Fruit fly (Drosophila melanogaster): ENCODE data around the gene Ubc87F.

dm6 chr3R:13765456-13765855 is 47.5 kb upstream of the Ubc87F start, which contains the start of gene CG9312:
- TF ChIP-seq CG6654 (GFP tag; optimal IDR thresholded peaks at IDR 0.05) (no peak), Drgx (GFP tag; IDR thresholded peaks at IDR 0.05) (no peak), sd (tag; optimal IDR thresholded peaks at IDR 0.05) (no peak), chinmo (GFP tag; IDR thresholded peaks at IDR 0.05; ENCODE audit: partially characterized antibody) (no peak), jigr1 (GFP tag; IDR thresholded peaks at IDR 0.05) (no peak), D19A (tag; optimal IDR thresholded peaks at IDR 0.05) (no peak), CG4617 (GFP tag; optimal IDR thresholded peaks at IDR 0.05; ENCODE audit: borderline replicate concordance) (no peak), CG32772 (GFP tag; IDR thresholded peaks at IDR 0.05) (no peak), crc (GFP tag; optimal IDR thresholded peaks at IDR 0.05) (no peak)

Data from whole organism, embryonic.